Fruit fly (Drosophila melanogaster): ENCODE measurements around the gene AsnRS.

DNA sequence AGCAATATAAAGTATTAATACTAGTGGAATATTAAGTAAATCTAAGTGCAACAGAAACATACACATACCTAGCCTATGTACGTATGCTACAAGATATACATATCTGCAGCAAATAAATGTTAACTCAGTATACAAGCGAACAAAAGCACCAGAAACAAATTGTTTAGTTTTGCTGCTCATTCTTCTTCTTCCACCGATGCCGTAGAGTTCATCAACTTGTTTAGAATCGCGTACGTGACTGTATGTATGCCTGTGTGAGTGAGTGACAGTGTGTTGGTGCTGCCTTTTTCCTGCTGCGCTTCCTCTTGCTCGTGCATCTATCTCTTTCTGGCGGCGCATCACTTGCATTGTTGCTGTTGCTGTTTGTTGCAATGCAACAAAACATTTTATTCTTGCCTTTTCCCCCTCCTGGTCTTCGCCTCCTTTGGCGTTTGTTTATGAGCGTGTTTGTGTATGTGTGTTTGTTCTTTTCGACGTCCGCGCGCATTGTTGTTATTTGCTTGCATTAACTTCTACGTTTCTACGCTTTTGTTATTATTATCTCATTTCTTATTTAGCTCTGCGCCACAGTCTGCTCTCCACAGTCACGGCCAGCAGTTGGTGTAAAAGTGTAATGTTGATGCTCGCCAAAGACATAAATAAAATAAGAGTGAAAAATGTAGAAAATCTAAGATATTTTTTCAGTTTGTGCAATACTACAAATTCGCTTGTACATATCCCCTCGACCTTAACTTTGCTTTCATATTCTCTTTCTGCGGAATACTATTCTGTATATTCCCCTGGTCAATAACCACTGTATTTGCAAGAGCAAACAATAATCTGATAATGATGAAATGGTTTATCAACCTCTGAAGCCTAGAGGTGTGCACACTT lies 27.2 kb upstream of the AsnRS start:
- TF ChIP-seq dsx (GFP tag; optimal IDR thresholded peaks at IDR 0.05; ENCODE audit: poor library complexity, severe bottlenecking) (peak; percentile 43), CG8632 (GFP tag; optimal IDR thresholded peaks at IDR 0.05) (peak; percentile 56), CG34406 (GFP tag; optimal IDR thresholded peaks at IDR 0.05) (peak; percentile 49), Ets96B (tag; optimal IDR thresholded peaks at IDR 0.05) (peak; percentile 53), Lpt (GFP tag; optimal IDR thresholded peaks at IDR 0.05) (no peak), Sox102F (GFP tag; optimal IDR thresholded peaks at IDR 0.05) (peak; percentile 70), CG15336 (GFP tag; IDR thresholded peaks at IDR 0.05) (peak; percentile 48), esn (GFP tag; optimal IDR thresholded peaks at IDR 0.05) (peak; percentile 71), CG1621 (tag; optimal IDR thresholded peaks at IDR 0.05) (no peak), CG31627 (GFP tag; optimal IDR thresholded peaks at IDR 0.05) (peak; percentile 69), Met (GFP tag; optimal IDR thresholded peaks at IDR 0.05) (peak; percentile 65), CG6163 (GFP tag; IDR thresholded peaks at IDR 0.05) (peak; percentile 30; the same call in 1 of the 3 replicates)

Data from whole organism, prepupa.